Worm (Caenorhabditis elegans) whole organism, L1 larva: Measurements from ENCODE around the gene F22D3.4.

Experiments
- C16A3.4 ChIP-seq: fragments of 150-350 bp; optimal IDR thresholded peaks from 2 replicates; lab custom pipeline; 2014; ENCODE audit warnings: missing biosample characterization, missing genetic modification characterization
- C34B4.2 ChIP-seq: sonication (generic microtip); optimal IDR thresholded peaks from 2 replicates; lab custom pipeline; 2017; ENCODE audit warnings: mild to moderate bottlenecking, missing genetic modification characterization, missing compliant biosample characterization
- Y116A8C.19 ChIP-seq: sonication (generic microtip); optimal IDR thresholded peaks from 2 replicates; lab custom pipeline; 2016; ENCODE audit warnings: missing compliant biosample characterization, missing genetic modification characterization, borderline replicate concordance
- aha-1 ChIP-seq: fragments of 150-350 bp; optimal IDR thresholded peaks from 2 replicates; lab custom pipeline; 2014; ENCODE audit warnings: missing biosample characterization, missing genetic modification characterization
- alr-1 ChIP-seq: fragments of 200-800 bp; sonication (Bioruptor generic); optimal IDR thresholded peaks from 2 replicates; lab custom pipeline; 2018; ENCODE audit warnings: borderline replicate concordance, mild to moderate bottlenecking, missing genetic modification characterization, missing compliant biosample characterization
- aly-2 ChIP-seq: fragments of 150-350 bp; optimal IDR thresholded peaks from 2 replicates; lab custom pipeline; 2014; ENCODE audit warnings: missing biosample characterization, missing genetic modification characterization
- blmp-1 ChIP-seq: fragments of 150-350 bp; optimal IDR thresholded peaks from 2 replicates; lab custom pipeline; 2014; ENCODE audit warnings: missing biosample characterization, missing genetic modification characterization
- ceh-63 ChIP-seq: fragments of 200-800 bp; sonication (Bioruptor generic); optimal IDR thresholded peaks from 2 replicates; lab custom pipeline; 2018; ENCODE audit warnings: mild to moderate bottlenecking, missing genetic modification characterization, missing compliant biosample characterization
- ceh-82 ChIP-seq, 3 experiments: fragments of 150-350 bp in 1 of 3; sonication (generic microtip) in 2 of 3; optimal IDR thresholded peaks; 2 replicates each; lab custom pipeline; 2014 to 2017; ENCODE audit warnings: missing biosample characterization in 3 of 3, missing genetic modification characterization in 3 of 3
- ces-1 ChIP-seq: fragments of 150-350 bp; optimal IDR thresholded peaks from 2 replicates; lab custom pipeline; 2014; ENCODE audit warnings: missing biosample characterization, missing genetic modification reagents, missing genetic modification characterization
- dpl-1 ChIP-seq, 3 experiments: fragments of 150-350 bp in 2 of 3; sonication (generic microtip) in 1 of 3; optimal IDR thresholded peaks; 2 replicates each; lab custom pipeline; 2014 to 2017; ENCODE audit warnings: missing biosample characterization in 3 of 3, missing genetic modification characterization in 3 of 3, missing genetic modification reagents in 3 of 3
- dsc-1 ChIP-seq: sonication (generic microtip); optimal IDR thresholded peaks from 2 replicates; lab custom pipeline; 2016; ENCODE audit warnings: mild to moderate bottlenecking, missing genetic modification characterization, missing compliant biosample characterization
- efl-3 ChIP-seq: fragments of 200-800 bp; sonication (Bioruptor generic); optimal IDR thresholded peaks from 2 replicates; lab custom pipeline; 2018; ENCODE audit warnings: mild to moderate bottlenecking, missing genetic modification characterization, missing compliant biosample characterization
- elt-2 ChIP-seq: sonication (generic microtip); optimal IDR thresholded peaks from 2 replicates; lab custom pipeline; 2016; ENCODE audit warnings: missing genetic modification characterization, mild to moderate bottlenecking, inconsistent platforms, missing compliant biosample characterization, missing genetic modification reagents
- ets-5 ChIP-seq: fragments of 200-800 bp; sonication (Bioruptor generic); IDR thresholded peaks from 2 replicates; pipeline ENCODE4 v1.3.6; 2022; ENCODE audit warnings: missing genetic modification characterization, missing compliant biosample characterization
- fkh-4 ChIP-seq: sonication (generic microtip); optimal IDR thresholded peaks from 2 replicates; lab custom pipeline; 2016; ENCODE audit warnings: missing compliant biosample characterization, missing genetic modification characterization, borderline replicate concordance
- fkh-8 ChIP-seq: sonication (generic microtip); optimal IDR thresholded peaks from 2 replicates; lab custom pipeline; 2016; ENCODE audit warnings: mild to moderate bottlenecking, missing genetic modification characterization, missing compliant biosample characterization
- fos-1 ChIP-seq: fragments of 150-350 bp; optimal IDR thresholded peaks from 2 replicates; lab custom pipeline; 2014; ENCODE audit warnings: missing biosample characterization, missing genetic modification characterization
- hlh-17 ChIP-seq: fragments of 200-800 bp; sonication (Bioruptor generic); optimal IDR thresholded peaks from 2 replicates; lab custom pipeline; 2018; ENCODE audit warnings: missing genetic modification characterization, mild to moderate bottlenecking, missing compliant biosample characterization, moderate library complexity, borderline replicate concordance
- hlh-4 ChIP-seq: sonication (generic microtip); optimal IDR thresholded peaks from 2 replicates; lab custom pipeline; 2016; ENCODE audit warnings: mild to moderate bottlenecking, missing genetic modification characterization, missing compliant biosample characterization
- irx-1 ChIP-seq: sonication (generic microtip); optimal IDR thresholded peaks from 2 replicates; lab custom pipeline; 2016; ENCODE audit warnings: missing genetic modification characterization, missing compliant biosample characterization
- isw-1 ChIP-seq: fragments of 200-800 bp; sonication (Bioruptor generic); IDR thresholded peaks from 2 replicates; pipeline ENCODE4 v1.3.6; 2022; ENCODE audit warnings: missing genetic modification characterization, missing compliant biosample characterization
- jun-1 ChIP-seq: fragments of 150-350 bp; optimal IDR thresholded peaks from 2 replicates; lab custom pipeline; 2014; ENCODE audit warnings: missing biosample characterization, missing genetic modification reagents, missing genetic modification characterization
- lin-15B ChIP-seq: fragments of 150-350 bp; sonication (generic microtip); optimal IDR thresholded peaks from 3 replicates; lab custom pipeline; 2014; ENCODE audit warnings: missing biosample characterization, missing genetic modification characterization
- lin-35 ChIP-seq, 2 experiments: fragments of 150-350 bp; optimal IDR thresholded peaks; 2 replicates each; lab custom pipeline; 2014; ENCODE audit warnings: missing biosample characterization in 2 of 2, missing genetic modification characterization in 2 of 2, missing genetic modification reagents in 2 of 2
- lin-39 ChIP-seq: fragments of 150-350 bp; optimal IDR thresholded peaks from 2 replicates; lab custom pipeline; 2014; ENCODE audit warnings: missing biosample characterization, missing genetic modification reagents, missing genetic modification characterization
- mep-1 ChIP-seq: fragments of 150-350 bp; optimal IDR thresholded peaks from 2 replicates; lab custom pipeline; 2014; ENCODE audit warnings: missing biosample characterization, missing genetic modification characterization
- nhr-19 ChIP-seq: fragments of 200-800 bp; sonication (Bioruptor generic); conservative IDR thresholded peaks from 2 replicates; pipeline ENCODE4 v1.3.6; 2022; ENCODE audit warnings: missing genetic modification characterization, missing compliant biosample characterization
- nhr-20 ChIP-seq: sonication (generic microtip); optimal IDR thresholded peaks from 2 replicates; lab custom pipeline; 2016; ENCODE audit warnings: mild to moderate bottlenecking, missing genetic modification characterization, missing compliant biosample characterization
- nhr-237 ChIP-seq: fragments of 150-350 bp; optimal IDR thresholded peaks from 2 replicates; lab custom pipeline; 2014; ENCODE audit warnings: missing biosample characterization, missing genetic modification characterization
- nhr-47 ChIP-seq: sonication (generic microtip); optimal IDR thresholded peaks from 2 replicates; lab custom pipeline; 2016; ENCODE audit warnings: mild to moderate bottlenecking, missing genetic modification characterization, moderate library complexity, missing compliant biosample characterization
- nhr-71 ChIP-seq: sonication (generic microtip); optimal IDR thresholded peaks from 2 replicates; lab custom pipeline; 2016; ENCODE audit warnings: mild to moderate bottlenecking, missing genetic modification characterization, moderate library complexity, missing compliant biosample characterization
- nhr-76 ChIP-seq: sonication (generic microtip); optimal IDR thresholded peaks from 2 replicates; lab custom pipeline; 2017; ENCODE audit warnings: missing biosample characterization, missing genetic modification characterization
- nhr-85 ChIP-seq: sonication (generic microtip); peaks from one replicate; lab custom pipeline; 2016; ENCODE audit warnings: missing genetic modification characterization, inconsistent platforms, missing compliant biosample characterization
- pag-3 ChIP-seq: sonication (generic microtip); optimal IDR thresholded peaks from 2 replicates; lab custom pipeline; 2017; ENCODE audit warnings: missing genetic modification characterization, mild to moderate bottlenecking, missing compliant biosample characterization, antibody characterized with exemption, borderline replicate concordance; ENCODE audit not compliant: insufficient read depth
- pax-3 ChIP-seq: fragments of 200-800 bp; sonication (Bioruptor generic); optimal IDR thresholded peaks from 2 replicates; lab custom pipeline; 2018; ENCODE audit warnings: mild to moderate bottlenecking, missing genetic modification characterization, moderate library complexity, missing compliant biosample characterization
- pqm-1 ChIP-seq: sonication (generic microtip); optimal IDR thresholded peaks from 3 replicates; lab custom pipeline; 2017; ENCODE audit warnings: missing biosample characterization, missing genetic modification characterization
- rnt-1 ChIP-seq: sonication (generic microtip); optimal IDR thresholded peaks from 2 replicates; lab custom pipeline; 2016; ENCODE audit warnings: mild to moderate bottlenecking, missing genetic modification characterization, moderate library complexity, missing compliant biosample characterization
- skn-1 ChIP-seq: fragments of 150-350 bp; optimal IDR thresholded peaks from 2 replicates; lab custom pipeline; 2014; ENCODE audit warnings: missing biosample characterization, missing genetic modification characterization
- sox-4 ChIP-seq: sonication (generic microtip); optimal IDR thresholded peaks from 2 replicates; lab custom pipeline; 2016; ENCODE audit warnings: missing genetic modification characterization, missing compliant biosample characterization
- sup-37 ChIP-seq: fragments of 200-800 bp; sonication (Bioruptor generic); optimal IDR thresholded peaks from 2 replicates; lab custom pipeline; 2018; ENCODE audit warnings: mild to moderate bottlenecking, missing genetic modification characterization, missing compliant biosample characterization
- swsn-7 ChIP-seq: sonication (generic microtip); optimal IDR thresholded peaks from 2 replicates; lab custom pipeline; 2016; ENCODE audit warnings: missing genetic modification characterization, missing compliant biosample characterization
- tbx-2 ChIP-seq: sonication (generic microtip); optimal IDR thresholded peaks from 2 replicates; lab custom pipeline; 2016; ENCODE audit warnings: missing genetic modification characterization, missing compliant biosample characterization
- unc-130 ChIP-seq: fragments of 150-350 bp; optimal IDR thresholded peaks from 2 replicates; lab custom pipeline; 2017; ENCODE audit warnings: missing biosample characterization, missing genetic modification characterization, inconsistent platforms
- unc-30 ChIP-seq: sonication (generic microtip); optimal IDR thresholded peaks from 2 replicates; lab custom pipeline; 2017; ENCODE audit warnings: missing biosample characterization, missing genetic modification characterization
- unc-98 ChIP-seq: fragments of 200-800 bp; sonication (Bioruptor generic); IDR thresholded peaks from 2 replicates; pipeline ENCODE4 v1.3.6; 2022; ENCODE audit warnings: missing genetic modification characterization, missing compliant biosample characterization
- vab-15 ChIP-seq: sonication (generic microtip); optimal IDR thresholded peaks from 2 replicates; lab custom pipeline; 2017; ENCODE audit warnings: missing genotype, mild to moderate bottlenecking, missing genetic modification characterization, missing compliant biosample characterization
- xbp-1 ChIP-seq: sonication (generic microtip); optimal IDR thresholded peaks from 2 replicates; lab custom pipeline; 2016; ENCODE audit warnings: missing genetic modification characterization, missing compliant biosample characterization
- zag-1 ChIP-seq: fragments of 150-350 bp; optimal IDR thresholded peaks from 2 replicates; lab custom pipeline; 2014; ENCODE audit warnings: missing biosample characterization, missing genetic modification characterization
- ztf-11 ChIP-seq, 2 experiments: sonication (generic microtip); optimal IDR thresholded peaks; 2 replicates each; lab custom pipeline; 2016 to 2017; ENCODE audit warnings: missing genetic modification characterization in 2 of 2, missing biosample characterization in 1 of 2, missing compliant biosample characterization in 1 of 2
- ztf-4 ChIP-seq: fragments of 150-350 bp; optimal IDR thresholded peaks from 2 replicates; lab custom pipeline; 2014; ENCODE audit warnings: missing biosample characterization, missing genetic modification characterization

F22D3.4 gene

DNA sequence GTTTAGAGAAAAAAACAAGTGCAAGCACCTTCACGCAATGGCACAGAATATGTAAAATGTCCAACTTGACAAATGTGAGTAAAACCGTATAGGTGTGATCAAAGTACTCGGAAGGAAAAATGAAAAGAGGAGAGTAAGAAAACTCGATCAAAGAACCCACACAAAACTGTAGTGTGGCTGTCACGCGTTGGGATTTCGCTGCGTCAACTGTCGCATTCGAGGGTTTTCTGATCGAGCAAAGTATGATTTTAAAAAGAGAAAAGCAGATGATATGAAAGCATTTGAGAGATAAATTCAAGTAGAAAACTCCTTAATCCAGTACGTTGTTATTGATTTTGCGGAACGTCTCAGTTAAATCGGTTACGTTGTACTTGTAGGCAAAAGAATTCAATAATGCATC lies 35.6 kb downstream of the F22D3.4 start (continued):
- TF ChIP-seq hlh-17 (GFP tag; lab: Kevin White, UChicago) (no peak), blmp-1 (tag; lab: Kevin White, UChicago) (peak; percentile 80), C34B4.2 (tag; lab: Kevin White, UChicago) (no peak), hlh-4 (tag; lab: Kevin White, UChicago) (no peak), unc-30 (tag; lab: Kevin White, UChicago) (no peak), tbx-2 (tag; lab: Kevin White, UChicago) (peak; percentile 84), nhr-71 (peak; percentile 96), pqm-1 (tag; lab: Kevin White, UChicago) (no peak), Y116A8C.19 (no peak), swsn-7 (tag; lab: Kevin White, UChicago) (peak; percentile 42), skn-1 (tag; lab: Kevin White, UChicago) (peak; percentile 64)

DNA sequence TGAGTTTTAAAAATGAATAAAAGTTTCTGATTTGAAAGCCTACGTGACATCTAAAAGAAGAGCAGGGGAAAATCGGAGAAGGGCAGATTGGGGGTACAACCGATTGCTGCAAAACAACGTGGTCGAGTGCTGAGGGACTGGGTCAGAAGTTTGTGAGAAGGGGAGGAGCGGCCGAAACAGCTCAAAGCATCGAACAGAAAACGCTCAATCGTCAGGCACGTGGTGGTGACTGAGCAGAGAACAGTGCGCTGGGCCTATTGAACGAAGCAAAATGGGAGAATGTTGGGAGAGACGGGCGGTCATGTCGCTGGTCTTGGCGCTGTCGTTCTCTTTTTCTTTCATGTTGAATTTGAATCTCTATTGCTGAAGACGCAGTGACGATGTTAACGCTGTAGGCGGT lies 36.2 kb downstream of the F22D3.4 start:
- no peak for TF ChIP-seq ceh-82 (tag; optimal IDR thresholded peaks at IDR 0.05; lab: Kevin White, UChicago)
- TF ChIP-seq unc-30 (tag; lab: Kevin White, UChicago), result no peak
- no peak for TF ChIP-seq aha-1 (tag; lab: Kevin White, UChicago)
- no peak for TF ChIP-seq elt-2
- TF ChIP-seq nhr-237 (tag; lab: Kevin White, UChicago), result no peak
- no peak for TF ChIP-seq lin-39
- no peak for TF ChIP-seq fos-1
- TF ChIP-seq unc-98 (GFP tag; lab: Robert Waterston, UW), result no peak
- 0 out of 2 replicates have a peak, but pooled peaks have one; percentile 1 for TF ChIP-seq isw-1 (GFP tag; lab: Robert Waterston, UW)
- no peak for TF ChIP-seq pax-3 (tag; lab: Kevin White, UChicago)
- peak; percentile 5 for TF ChIP-seq irx-1 (tag; lab: Kevin White, UChicago)
- no peak for TF ChIP-seq zag-1
- TF ChIP-seq lin-35 (GFP tag; optimal IDR thresholded peaks at IDR 0.05; lab: Kevin White, UChicago), result peak; percentile 33 to 77
- no peak for TF ChIP-seq mep-1
- no peak for TF ChIP-seq ztf-11 (tag; optimal IDR thresholded peaks at IDR 0.05; lab: Kevin White, UChicago)
- TF ChIP-seq unc-130, result peak; percentile 83
- TF ChIP-seq dsc-1 (tag; lab: Kevin White, UChicago), result peak; percentile 7
- peak; percentile 40 for TF ChIP-seq rnt-1
- peak; percentile 29 for TF ChIP-seq nhr-47 (tag; lab: Kevin White, UChicago)
- TF ChIP-seq ets-5, result no peak
- TF ChIP-seq lin-15B, result no peak
- peak; percentile 14 for TF ChIP-seq xbp-1
- TF ChIP-seq sup-37 (GFP tag; lab: Kevin White, UChicago), result no peak
- TF ChIP-seq C16A3.4 (tag; lab: Kevin White, UChicago), result peak; percentile 70
- peak; percentile 43 for TF ChIP-seq ztf-4 (tag; lab: Kevin White, UChicago)
- TF ChIP-seq nhr-19 (GFP tag; lab: Robert Waterston, UW), result peak; percentile 96
- TF ChIP-seq dpl-1 (GFP tag; optimal IDR thresholded peaks at IDR 0.05; lab: Kevin White, UChicago), result peak in 2 of 3 experiments; percentile 15 to 38
- no peak for TF ChIP-seq fkh-4 (tag; lab: Kevin White, UChicago)
- TF ChIP-seq jun-1 (tag; lab: Kevin White, UChicago), result peak; percentile 60
- TF ChIP-seq pag-3 (tag; lab: Kevin White, UChicago), result no peak
- TF ChIP-seq hlh-17 (GFP tag; lab: Kevin White, UChicago), result no peak
- TF ChIP-seq nhr-20 (tag; lab: Kevin White, UChicago), result peak; percentile 81
- peak; percentile 78 for TF ChIP-seq nhr-71
- no peak for TF ChIP-seq ces-1 (GFP tag; lab: Kevin White, UChicago)
- TF ChIP-seq vab-15, result no peak
- no peak for TF ChIP-seq pqm-1 (tag; lab: Kevin White, UChicago)
- TF ChIP-seq alr-1, result no peak
- peak; percentile 87 for TF ChIP-seq nhr-85
- no peak for TF ChIP-seq nhr-76 (tag; lab: Kevin White, UChicago)
- peak; percentile 8 for TF ChIP-seq fkh-8 (tag; lab: Kevin White, UChicago)
- TF ChIP-seq efl-3, result no peak
- TF ChIP-seq aly-2 (tag; lab: Kevin White, UChicago), result no peak
- TF ChIP-seq ceh-63 (GFP tag; lab: Kevin White, UChicago), result no peak
- TF ChIP-seq sox-4, result no peak
- peak; percentile 48 for TF ChIP-seq tbx-2 (tag; lab: Kevin White, UChicago)
